Fruit fly (Drosophila melanogaster) whole organism, embryonic: ENCODE results near the gene da.

Source experiments
- Ada2b ChIP-seq: fragments of 200-800 bp; sonication (Bioruptor generic); IDR thresholded peaks from 2 replicates; pipeline ENCODE4 v1.3.6; 2022; ENCODE audit warnings: missing biosample characterization, missing genetic modification characterization
- Bdp1 ChIP-seq: fragments of 200-800 bp; sonication (Bioruptor generic); optimal IDR thresholded peaks from 3 replicates; lab custom pipeline; 2016; ENCODE audit warnings: missing biosample characterization, missing genetic modification characterization
- CG11093 ChIP-seq: fragments of 200-800 bp; sonication (Bioruptor generic); IDR thresholded peaks from 3 replicates; pipeline ENCODE4 v1.3.6; 2022; ENCODE audit warnings: missing biosample characterization, missing genetic modification characterization
- CG13287 ChIP-seq: fragments of 200-800 bp; sonication (Bioruptor generic); IDR thresholded peaks from 2 replicates; pipeline ENCODE4 v1.3.6; 2022; ENCODE audit warnings: missing biosample characterization, missing genetic modification characterization; ENCODE audit not compliant: partially characterized antibody
- CG14441 ChIP-seq: fragments of 200-800 bp; sonication (Bioruptor generic); IDR thresholded peaks from 2 replicates; pipeline ENCODE4 v1.3.6; 2022; ENCODE audit warnings: missing biosample characterization, missing genetic modification characterization
- CG14710 ChIP-seq: fragments of 200-800 bp; sonication (Bioruptor generic); optimal IDR thresholded peaks from 3 replicates; lab custom pipeline; 2019; ENCODE audit warnings: missing biosample characterization, mild to moderate bottlenecking, missing genetic modification characterization, moderate library complexity
- CG14860 ChIP-seq: fragments of 200-800 bp; sonication (Bioruptor generic); IDR thresholded peaks from 3 replicates; pipeline ENCODE4 v1.3.6; 2022; ENCODE audit warnings: missing biosample characterization, missing genetic modification characterization; ENCODE audit not compliant: partially characterized antibody
- CG1529 ChIP-seq: fragments of 200-800 bp; sonication (Bioruptor generic); optimal IDR thresholded peaks from 3 replicates; lab custom pipeline; 2018; ENCODE audit warnings: missing biosample characterization, missing genetic modification characterization
- CG18262 ChIP-seq: fragments of 200-800 bp; optimal IDR thresholded peaks from 3 replicates; lab custom pipeline; 2019; ENCODE audit warnings: missing biosample characterization, mild to moderate bottlenecking, missing genetic modification characterization, moderate library complexity
- CG2116 ChIP-seq: fragments of 200-800 bp; sonication (Bioruptor generic); optimal IDR thresholded peaks from 3 replicates; lab custom pipeline; 2018; ENCODE audit warnings: missing biosample characterization, mild to moderate bottlenecking, missing genetic modification characterization
- CG2678 ChIP-seq: fragments of 200-800 bp; sonication (Bioruptor generic); optimal IDR thresholded peaks from 3 replicates; lab custom pipeline; 2019; ENCODE audit warnings: missing biosample characterization, mild to moderate bottlenecking, missing genetic modification characterization, moderate library complexity
- CG2889 ChIP-seq: fragments of 200-800 bp; sonication (Bioruptor generic); IDR thresholded peaks from 3 replicates; pipeline ENCODE4 v1.3.6; 2022; ENCODE audit warnings: missing biosample characterization, missing genetic modification characterization
- CG32767 ChIP-seq: fragments of 200-800 bp; sonication (Bioruptor generic); IDR thresholded peaks from 2 replicates; pipeline ENCODE4 v1.3.6; 2022; ENCODE audit warnings: missing biosample characterization, missing genetic modification characterization
- CG3847 ChIP-seq: fragments of 200-800 bp; sonication (Bioruptor generic); IDR thresholded peaks from 2 replicates; pipeline ENCODE4 v1.3.6; 2022; ENCODE audit warnings: missing biosample characterization, missing genetic modification characterization
- CG43689 ChIP-seq: fragments of 200-800 bp; sonication (Bioruptor generic); IDR thresholded peaks from 2 replicates; pipeline ENCODE4 v1.3.6; 2022; ENCODE audit warnings: missing biosample characterization, missing genetic modification characterization
- CG4730 ChIP-seq: fragments of 200-800 bp; sonication (Bioruptor generic); IDR thresholded peaks from 2 replicates; pipeline ENCODE4 v1.3.6; 2022; ENCODE audit warnings: missing biosample characterization, missing genetic modification characterization
- CG7372 ChIP-seq: fragments of 200-800 bp; sonication (Bioruptor generic); IDR thresholded peaks from 2 replicates; pipeline ENCODE4 v1.3.6; 2022; ENCODE audit warnings: missing biosample characterization, missing genetic modification characterization
- CG7556 ChIP-seq: fragments of 200-800 bp; sonication (Bioruptor generic); optimal IDR thresholded peaks from 2 replicates; lab custom pipeline; 2017; ENCODE audit warnings: missing biosample characterization, mild to moderate bottlenecking, missing genetic modification characterization
- CG8290 ChIP-seq, 3 experiments: fragments of 200-800 bp; sonication (Bioruptor generic); optimal IDR thresholded peaks; 2 replicates each; lab custom pipeline; 2016 to 2019; ENCODE audit warnings: missing biosample characterization in 3 of 3, missing genetic modification characterization in 3 of 3, mild to moderate bottlenecking in 2 of 3, moderate library complexity in 1 of 3
- Camta ChIP-seq: fragments of 200-800 bp; sonication (Bioruptor generic); optimal IDR thresholded peaks from 2 replicates; lab custom pipeline; 2016; ENCODE audit warnings: missing biosample characterization, missing genetic modification characterization
- Dek ChIP-seq: fragments of 200-800 bp; sonication (Bioruptor generic); optimal IDR thresholded peaks from 3 replicates; lab custom pipeline; 2019; ENCODE audit warnings: missing biosample characterization, mild to moderate bottlenecking, missing genetic modification characterization, moderate library complexity
- Eip74EF ChIP-seq, 2 experiments: fragments of 200-800 bp in 1 of 2; fragments of >200 bp in 1 of 2; sonication (Bioruptor generic) in 1 of 2; optimal IDR thresholded peaks; 2 replicates each; lab custom pipeline; 2017 to 2019; ENCODE audit warnings: missing biosample characterization in 2 of 2, missing genetic modification characterization in 2 of 2, mild to moderate bottlenecking in 1 of 2, moderate library complexity in 1 of 2
- H15 ChIP-seq: fragments of 200-800 bp; sonication (Bioruptor generic); IDR thresholded peaks from 3 replicates; pipeline ENCODE4 v1.3.6; 2022; ENCODE audit warnings: missing biosample characterization, missing genetic modification characterization
- HLH3B ChIP-seq: fragments of 200-800 bp; sonication (Bioruptor generic); IDR thresholded peaks from 2 replicates; pipeline ENCODE4 v1.3.6; 2022; ENCODE audit warnings: missing biosample characterization, missing genetic modification characterization
- Hey ChIP-seq: fragments of 200-800 bp; sonication (Bioruptor generic); optimal IDR thresholded peaks from 3 replicates; lab custom pipeline; 2018; ENCODE audit warnings: missing biosample characterization, mild to moderate bottlenecking, missing genetic modification characterization
- Lhr ChIP-seq: fragments of 200-800 bp; sonication (Bioruptor generic); optimal IDR thresholded peaks from 3 replicates; lab custom pipeline; 2017; ENCODE audit warnings: mild to moderate bottlenecking, missing biosample characterization, missing genetic modification reagents, missing genetic modification characterization
- Med ChIP-seq: fragments of 200-800 bp; sonication (Bioruptor generic); peaks from one replicate; lab custom pipeline; 2016; ENCODE audit warnings: missing biosample characterization, missing genetic modification characterization, mild to moderate bottlenecking, inconsistent platforms, moderate library complexity
- NC2α ChIP-seq: fragments of 200-800 bp; sonication (Bioruptor generic); optimal IDR thresholded peaks from 2 replicates; lab custom pipeline; 2016; ENCODE audit warnings: missing biosample characterization, missing genetic modification characterization
- NFAT ChIP-seq: fragments of 200-800 bp; sonication (Bioruptor generic); IDR thresholded peaks from 2 replicates; pipeline ENCODE4 v1.3.6; 2022; ENCODE audit warnings: missing biosample characterization, missing genetic modification characterization
- Scr ChIP-seq: fragments of 200-800 bp; sonication (Bioruptor generic); IDR thresholded peaks from 2 replicates; pipeline ENCODE4 v1.3.6; 2022; ENCODE audit warnings: missing biosample characterization, missing genetic modification characterization; ENCODE audit not compliant: partially characterized antibody
- Side ChIP-seq: fragments of 200-800 bp; sonication (Bioruptor generic); optimal IDR thresholded peaks from 2 replicates; lab custom pipeline; 2016; ENCODE audit warnings: missing biosample characterization, missing genetic modification characterization
- Sox100B ChIP-seq: fragments of 200-800 bp; sonication (Bioruptor generic); optimal IDR thresholded peaks from 3 replicates; lab custom pipeline; 2018; ENCODE audit warnings: missing biosample characterization, mild to moderate bottlenecking, missing genetic modification characterization
- btn ChIP-seq: fragments of 200-800 bp; sonication (Bioruptor generic); optimal IDR thresholded peaks from 2 replicates; lab custom pipeline; 2016; ENCODE audit warnings: missing biosample characterization, missing genetic modification characterization
- ci ChIP-seq: fragments of 200-800 bp; sonication (Bioruptor generic); IDR thresholded peaks from 3 replicates; pipeline ENCODE4 v1.3.6; 2022; ENCODE audit warnings: missing biosample characterization, missing genetic modification characterization
- ems ChIP-seq: fragments of 200-800 bp; sonication (Bioruptor generic); optimal IDR thresholded peaks from 3 replicates; lab custom pipeline; 2016; ENCODE audit warnings: missing biosample characterization, missing genetic modification characterization
- en ChIP-seq: fragments of 200-800 bp; sonication (Bioruptor generic); optimal IDR thresholded peaks from 2 replicates; lab custom pipeline; 2016; ENCODE audit warnings: missing biosample characterization, missing genetic modification characterization
- fd102C ChIP-seq: fragments of 200-800 bp; sonication (Bioruptor generic); optimal IDR thresholded peaks from 2 replicates; lab custom pipeline; 2018; ENCODE audit warnings: missing biosample characterization, mild to moderate bottlenecking, missing genetic modification characterization, moderate library complexity
- gfzf ChIP-seq: fragments of 200-800 bp; sonication (Bioruptor generic); optimal IDR thresholded peaks from 2 replicates; lab custom pipeline; 2016; ENCODE audit warnings: missing biosample characterization, mild to moderate bottlenecking, missing genetic modification characterization, moderate library complexity
- gt ChIP-seq: fragments of 200-800 bp; sonication (Bioruptor generic); IDR thresholded peaks from 2 replicates; pipeline ENCODE4 v1.3.6; 2022; ENCODE audit warnings: missing biosample characterization, missing genetic modification characterization
- h ChIP-seq: fragments of >200 bp; optimal IDR thresholded peaks from 2 replicates; lab custom pipeline; 2017
- inv ChIP-seq: fragments of 200-800 bp; sonication (Bioruptor generic); IDR thresholded peaks from 2 replicates; pipeline ENCODE4 v1.3.6; 2022; ENCODE audit warnings: missing biosample characterization, missing genetic modification characterization; ENCODE audit not compliant: partially characterized antibody
- kni ChIP-seq: fragments of 200-800 bp; sonication (Bioruptor generic); optimal IDR thresholded peaks from 3 replicates; lab custom pipeline; 2017; ENCODE audit warnings: mild to moderate bottlenecking, missing biosample characterization, missing genetic modification reagents, missing genetic modification characterization
- nom ChIP-seq: fragments of 200-800 bp; sonication (Bioruptor generic); optimal IDR thresholded peaks from 2 replicates; lab custom pipeline; 2017; ENCODE audit warnings: missing biosample characterization, missing genetic modification characterization, mild to moderate bottlenecking, moderate library complexity, missing genetic modification reagents
- onecut ChIP-seq: fragments of 200-800 bp; sonication (Bioruptor generic); IDR thresholded peaks from 2 replicates; pipeline ENCODE4 v1.3.6; 2022; ENCODE audit warnings: missing biosample characterization, missing genetic modification characterization
- ranshi ChIP-seq: fragments of 200-800 bp; sonication (Bioruptor generic); IDR thresholded peaks from 2 replicates; pipeline ENCODE4 v1.3.6; 2022; ENCODE audit warnings: missing biosample characterization, missing genetic modification characterization
- sisA ChIP-seq: fragments of 200-800 bp; sonication (Bioruptor generic); IDR thresholded peaks from 2 replicates; pipeline ENCODE4 v1.3.6; 2022; ENCODE audit warnings: missing biosample characterization, missing genetic modification characterization
- slbo ChIP-seq: fragments of 200-800 bp; sonication (Bioruptor generic); IDR thresholded peaks from 2 replicates; pipeline ENCODE4 v1.3.6; 2022; ENCODE audit warnings: missing biosample characterization, missing genetic modification characterization
- slou ChIP-seq: fragments of 200-800 bp; sonication (Bioruptor generic); optimal IDR thresholded peaks from 3 replicates; lab custom pipeline; 2016; ENCODE audit warnings: missing biosample characterization, missing genetic modification characterization
- tll ChIP-seq, 2 experiments: fragments of 200-800 bp in 1 of 2; fragments of >200 bp in 1 of 2; sonication (Bioruptor generic) in 1 of 2; optimal IDR thresholded peaks; 2 replicates each; lab custom pipeline; 2017 to 2019; ENCODE audit warnings: missing biosample characterization in 2 of 2, missing genetic modification characterization in 2 of 2, mild to moderate bottlenecking in 1 of 2, moderate library complexity in 1 of 2
- wdn ChIP-seq: fragments of 200-800 bp; sonication (Bioruptor generic); IDR thresholded peaks from 2 replicates; pipeline ENCODE4 v1.3.6; 2022; ENCODE audit warnings: missing biosample characterization, missing genetic modification characterization
- zfh2 ChIP-seq: fragments of 200-800 bp; sonication (Bioruptor generic); optimal IDR thresholded peaks from 2 replicates; lab custom pipeline; 2016; ENCODE audit warnings: missing biosample characterization, missing genetic modification characterization

Gene da

DNA sequence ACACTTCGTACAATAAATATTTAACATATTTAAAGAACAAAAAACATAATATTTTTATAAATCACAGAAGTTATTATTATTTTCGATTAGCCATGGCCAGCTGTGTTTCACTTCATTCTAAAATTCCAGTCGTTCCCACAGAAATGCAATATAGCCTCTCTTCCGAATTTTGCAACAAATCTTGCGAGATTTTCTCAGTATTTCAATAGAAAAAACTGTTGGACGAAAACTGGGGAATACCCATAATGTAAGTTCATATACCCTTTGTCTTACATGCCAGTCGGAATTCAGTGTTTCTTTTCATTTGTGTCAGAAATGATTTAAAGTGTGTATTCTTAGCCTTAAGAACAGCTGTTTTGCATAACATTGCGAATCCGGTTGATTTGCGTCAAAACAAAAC is 31.4 kb upstream of the da start, which contains the start of the genes CtsL4 and ClpP (continued):
- TF ChIP-seq slbo (GFP tag; lab: Robert Waterston, UW) (peak; percentile 76), CG14860 (no peak), h (lab: Kevin White, UChicago) (no peak), H15 (GFP tag; lab: Robert Waterston, UW) (no peak), NC2α (GFP tag; lab: Kevin White, UChicago) (no peak), btn (no peak), kni (GFP tag; lab: Kevin White, UChicago) (no peak), CG18262 (peak; percentile 57), Bdp1 (no peak), CG1529 (GFP tag; lab: Kevin White, UChicago) (no peak), nom (GFP tag; lab: Kevin White, UChicago) (no peak), tll (GFP tag; optimal IDR thresholded peaks at IDR 0.05; lab: Kevin White, UChicago) (no peak), wdn (GFP tag; lab: Robert Waterston, UW) (no peak), HLH3B (no peak), CG43689 (no peak), Hey (tag; lab: Kevin White, UChicago) (no peak), gfzf (GFP tag; lab: Kevin White, UChicago) (peak; percentile 35), ranshi (GFP tag; lab: Robert Waterston, UW) (no peak), Ada2b (peak; percentile 37), Dek (tag; lab: Kevin White, UChicago) (peak; percentile 33), CG4730 (no peak), Eip74EF (GFP tag; optimal IDR thresholded peaks at IDR 0.05; lab: Kevin White, UChicago) (no peak), slou (no peak), NFAT (GFP tag; lab: Robert Waterston, UW) (no peak), en (GFP tag; lab: Kevin White, UChicago) (no peak), fd102C (GFP tag; lab: Kevin White, UChicago) (no peak), CG14710 (peak; percentile 67), CG3847 (GFP tag; lab: Robert Waterston, UW) (peak; percentile 36; the same call in 1 of the 2 replicates), CG8290 (GFP tag; optimal IDR thresholded peaks at IDR 0.05; lab: Kevin White, UChicago) (peak; percentile 78), CG8290 (tag; optimal IDR thresholded peaks at IDR 0.05; lab: Kevin White, UChicago) (peak in 1 of 2 experiments; percentile 14), CG7372 (no peak), Camta (GFP tag; lab: Kevin White, UChicago) (peak; percentile 4), Side (no peak), Sox100B (no peak), CG11093 (no peak), CG14441 (GFP tag; lab: Robert Waterston, UW) (no peak), CG7556 (no peak), CG32767 (GFP tag; lab: Robert Waterston, UW) (peak; percentile 66; the same call in 1 of the 2 replicates), ci (GFP tag; lab: Robert Waterston, UW) (peak; percentile 49; the same call in 1 of the 3 replicates), zfh2 (GFP tag; lab: Kevin White, UChicago) (peak; percentile 33), CG2889 (GFP tag; lab: Robert Waterston, UW) (no peak), CG13287 (GFP tag; lab: Robert Waterston, UW) (peak; percentile 33; the same call in 1 of the 2 replicates), inv (GFP tag; lab: Robert Waterston, UW) (no peak), Lhr (peak; percentile 62), Med (peak; percentile 77), ems (GFP tag; lab: Kevin White, UChicago) (no peak), onecut (GFP tag; lab: Robert Waterston, UW) (no peak), sisA (peak; percentile 32; the same call in 1 of the 2 replicates), CG2678 (tag; lab: Kevin White, UChicago) (no peak), CG2116 (GFP tag; lab: Kevin White, UChicago) (peak; percentile 65), Scr (GFP tag; lab: Robert Waterston, UW) (0 out of 2 replicates have a peak, but pooled peaks have one; percentile 23), gt (GFP tag; lab: Robert Waterston, UW) (no peak)
